Worm (Caenorhabditis elegans): ENCODE measurements around the gene Y11D7A.5.

ce11 chrIV:9224825-9225224 is 20.5 kb downstream of the Y11D7A.5 start, which contains the start of gene C46C2.3:
- TF ChIP-seq zag-1 (tag; optimal IDR thresholded peaks at IDR 0.05) = no peak
- no peak for TF ChIP-seq skn-1 (tag; optimal IDR thresholded peaks at IDR 0.05)
- no peak for TF ChIP-seq nhr-28 (tag; optimal IDR thresholded peaks at IDR 0.05)
- TF ChIP-seq pha-4 (tag; optimal IDR thresholded peaks at IDR 0.05) = no peak
- TF ChIP-seq lin-39 (tag; optimal IDR thresholded peaks at IDR 0.05) = no peak
- TF ChIP-seq nhr-76 (tag; optimal IDR thresholded peaks at IDR 0.05) = no peak
- TF ChIP-seq ZK546.5 (tag; optimal IDR thresholded peaks at IDR 0.05) = no peak
- no peak for TF ChIP-seq elt-3 (tag; optimal IDR thresholded peaks at IDR 0.05)
- TF ChIP-seq R02D3.7 (tag; optimal IDR thresholded peaks at IDR 0.05) = no peak
- no peak for TF ChIP-seq pqm-1 (tag; optimal IDR thresholded peaks at IDR 0.05)
- TF ChIP-seq sea-2 (GFP tag; optimal IDR thresholded peaks at IDR 0.05) = no peak
- no peak for TF ChIP-seq ztf-11 (tag; optimal IDR thresholded peaks at IDR 0.05)
- TF ChIP-seq ama-1 (optimal IDR thresholded peaks at IDR 0.05) = no peak
